Fruit fly (Drosophila melanogaster) whole organism, embryonic: Measurements from ENCODE around the gene janB.
A peak's percentile ranks its signal among the peaks of the same experiment; 100 is the strongest.

Source experiments
- Aef1 ChIP-seq: fragments of 200-800 bp; sonication (Bioruptor generic); IDR thresholded peaks from 3 replicates; pipeline ENCODE4 v1.3.6; 2022; ENCODE audit warnings: missing biosample characterization, missing genetic modification characterization
- Asciz ChIP-seq: fragments of 200-800 bp; sonication (Bioruptor generic); optimal IDR thresholded peaks from 2 replicates; lab custom pipeline; 2017; ENCODE audit warnings: missing biosample characterization, mild to moderate bottlenecking, missing genetic modification characterization, missing genetic modification reagents
- Atf-2 ChIP-seq: fragments of 200-800 bp; sonication (Bioruptor generic); optimal IDR thresholded peaks from 2 replicates; lab custom pipeline; 2016; ENCODE audit warnings: missing biosample characterization, missing genetic modification characterization
- Awh ChIP-seq: fragments of 200-800 bp; sonication (Bioruptor generic); IDR thresholded peaks from 2 replicates; pipeline ENCODE4, ENCODE4 v1.3.6; 2022; ENCODE audit warnings: missing biosample characterization, missing genetic modification characterization
- CG10543 ChIP-seq: fragments of 200-800 bp; sonication (Bioruptor generic); optimal IDR thresholded peaks from 3 replicates; lab custom pipeline; 2017; ENCODE audit warnings: missing biosample characterization, mild to moderate bottlenecking, missing genetic modification characterization, moderate library complexity
- CG10654 ChIP-seq: fragments of 200-800 bp; sonication (Bioruptor generic); optimal IDR thresholded peaks from 2 replicates; lab custom pipeline; 2016; ENCODE audit warnings: missing biosample characterization, missing genetic modification characterization
- CG12071 ChIP-seq: fragments of 200-800 bp; sonication (Bioruptor generic); optimal IDR thresholded peaks from 3 replicates; lab custom pipeline; 2018; ENCODE audit warnings: missing biosample characterization, mild to moderate bottlenecking, missing genetic modification characterization
- CG14710 ChIP-seq: fragments of 200-800 bp; sonication (Bioruptor generic); optimal IDR thresholded peaks from 3 replicates; lab custom pipeline; 2019; ENCODE audit warnings: missing biosample characterization, mild to moderate bottlenecking, missing genetic modification characterization, moderate library complexity
- CG15269 ChIP-seq: fragments of 200-800 bp; sonication (Bioruptor generic); optimal IDR thresholded peaks from 2 replicates; lab custom pipeline; 2018; ENCODE audit warnings: missing biosample characterization, mild to moderate bottlenecking, missing genetic modification characterization, moderate library complexity
- CG16815 ChIP-seq: fragments of 200-800 bp; sonication (Bioruptor generic); optimal IDR thresholded peaks from 3 replicates; lab custom pipeline; 2017; ENCODE audit warnings: missing biosample characterization, mild to moderate bottlenecking, missing genetic modification characterization
- CG17328 ChIP-seq: fragments of 200-800 bp; sonication (Bioruptor generic); IDR thresholded peaks from 2 replicates; pipeline ENCODE4 v1.3.6; 2022; ENCODE audit warnings: missing biosample characterization, missing genetic modification characterization
- CG17568 ChIP-seq: fragments of 200-800 bp; sonication (Bioruptor generic); optimal IDR thresholded peaks from 2 replicates; lab custom pipeline; 2018; ENCODE audit warnings: missing biosample characterization, mild to moderate bottlenecking, missing genetic modification characterization, moderate library complexity
- CG1792 ChIP-seq: fragments of 200-800 bp; sonication (Bioruptor generic); optimal IDR thresholded peaks from 2 replicates; lab custom pipeline; 2016; ENCODE audit warnings: missing biosample characterization, missing genetic modification characterization
- CG18011 ChIP-seq: fragments of 200-800 bp; sonication (Bioruptor generic); optimal IDR thresholded peaks from 2 replicates; lab custom pipeline; 2017; ENCODE audit warnings: missing biosample characterization, missing genetic modification characterization, mild to moderate bottlenecking, moderate library complexity, missing genotype
- CG18599 ChIP-seq: fragments of 200-800 bp; sonication (Bioruptor generic); optimal IDR thresholded peaks from 3 replicates; lab custom pipeline; 2017; ENCODE audit warnings: missing biosample characterization, missing genetic modification characterization, mild to moderate bottlenecking, moderate library complexity, missing genetic modification reagents
- CG2129 ChIP-seq: fragments of 200-800 bp; sonication (Bioruptor generic); IDR thresholded peaks from 2 replicates; pipeline ENCODE4 v1.3.6; 2022; ENCODE audit warnings: missing biosample characterization, missing genetic modification characterization; ENCODE audit not compliant: partially characterized antibody
- CG3281 ChIP-seq: fragments of 200-800 bp; sonication (Bioruptor generic); optimal IDR thresholded peaks from 3 replicates; lab custom pipeline; 2017; ENCODE audit warnings: missing biosample characterization, mild to moderate bottlenecking, missing genetic modification characterization
- CG7357 ChIP-seq: fragments of 200-800 bp; sonication (Bioruptor generic); IDR thresholded peaks from 3 replicates; pipeline ENCODE4 v1.3.6; 2022; ENCODE audit warnings: missing biosample characterization, missing genetic modification characterization
- CG8281 ChIP-seq: fragments of 200-800 bp; sonication (Bioruptor generic); optimal IDR thresholded peaks from 2 replicates; lab custom pipeline; 2018; ENCODE audit warnings: missing biosample characterization, mild to moderate bottlenecking, missing genetic modification characterization, moderate library complexity
- D19B ChIP-seq: fragments of 200-800 bp; sonication (Bioruptor generic); optimal IDR thresholded peaks from 2 replicates; lab custom pipeline; 2017; ENCODE audit warnings: missing biosample characterization, mild to moderate bottlenecking, missing genetic modification characterization
- Dfd ChIP-seq, 2 experiments: fragments of >200 bp; optimal IDR thresholded peaks; 2 replicates each; lab custom pipeline; 2017; ENCODE audit warnings: missing biosample characterization in 2 of 2, missing genetic modification characterization in 2 of 2
- Dip3 ChIP-seq: fragments of 200-800 bp; sonication (Bioruptor generic); optimal IDR thresholded peaks from 3 replicates; lab custom pipeline; 2016; ENCODE audit warnings: missing biosample characterization, missing genetic modification characterization
- Doc2 ChIP-seq: fragments of 200-800 bp; sonication (Bioruptor generic); IDR thresholded peaks from 2 replicates; pipeline ENCODE4 v1.3.6; 2022; ENCODE audit warnings: missing biosample characterization, missing genetic modification characterization
- E2f2 ChIP-seq: fragments of 200-800 bp; sonication (Bioruptor generic); IDR thresholded peaks from 2 replicates; pipeline ENCODE4 v1.3.6; 2022; ENCODE audit warnings: missing biosample characterization, missing genetic modification characterization
- Fer2 ChIP-seq: fragments of 200-800 bp; sonication (Bioruptor generic); optimal IDR thresholded peaks from 2 replicates; lab custom pipeline; 2018; ENCODE audit warnings: missing biosample characterization, mild to moderate bottlenecking, missing genetic modification characterization, moderate library complexity
- Hand ChIP-seq: fragments of 200-800 bp; sonication (Bioruptor generic); optimal IDR thresholded peaks from 2 replicates; lab custom pipeline; 2017; ENCODE audit warnings: mild to moderate bottlenecking, missing biosample characterization, missing genetic modification reagents, missing genetic modification characterization
- Hr3 ChIP-seq: fragments of 200-800 bp; sonication (Bioruptor generic); optimal IDR thresholded peaks from 3 replicates; lab custom pipeline; 2016; ENCODE audit warnings: missing biosample characterization, missing genetic modification characterization
- Lpt ChIP-seq: fragments of >200 bp; optimal IDR thresholded peaks from 2 replicates; lab custom pipeline; 2018; ENCODE audit warnings: missing biosample characterization, missing genetic modification characterization
- MTF-1 ChIP-seq: fragments of 200-800 bp; sonication (Bioruptor generic); optimal IDR thresholded peaks from 2 replicates; lab custom pipeline; 2018; ENCODE audit warnings: missing biosample characterization, mild to moderate bottlenecking, missing genetic modification characterization, borderline replicate concordance
- Med ChIP-seq: fragments of 200-800 bp; sonication (Bioruptor generic); peaks from one replicate; lab custom pipeline; 2016; ENCODE audit warnings: missing biosample characterization, missing genetic modification characterization, mild to moderate bottlenecking, inconsistent platforms, moderate library complexity
- Meics ChIP-seq: fragments of 200-800 bp; sonication (Bioruptor generic); optimal IDR thresholded peaks from 2 replicates; lab custom pipeline; 2017; ENCODE audit warnings: missing biosample characterization, mild to moderate bottlenecking, missing genetic modification characterization
- Mes4 ChIP-seq: fragments of 200-800 bp; sonication (Bioruptor generic); optimal IDR thresholded peaks from 2 replicates; lab custom pipeline; 2016; ENCODE audit warnings: missing biosample characterization, missing genetic modification characterization
- NC2β ChIP-seq: fragments of 200-800 bp; sonication (Bioruptor generic); optimal IDR thresholded peaks from 2 replicates; lab custom pipeline; 2016; ENCODE audit warnings: missing biosample characterization, missing genetic modification characterization
- NFAT ChIP-seq: fragments of 200-800 bp; sonication (Bioruptor generic); IDR thresholded peaks from 2 replicates; pipeline ENCODE4 v1.3.6; 2022; ENCODE audit warnings: missing biosample characterization, missing genetic modification characterization
- NK7.1 ChIP-seq: fragments of 200-800 bp; sonication (Bioruptor generic); optimal IDR thresholded peaks from 3 replicates; lab custom pipeline; 2016; ENCODE audit warnings: missing biosample characterization, missing genetic modification characterization
- PHDP ChIP-seq: fragments of 200-800 bp; sonication (Bioruptor generic); optimal IDR thresholded peaks from 3 replicates; lab custom pipeline; 2018; ENCODE audit warnings: missing biosample characterization, mild to moderate bottlenecking, missing genetic modification characterization, moderate library complexity
- Rfx ChIP-seq: fragments of 200-800 bp; sonication (Bioruptor generic); IDR thresholded peaks from 2 replicates; pipeline ENCODE4 v1.3.6; 2022; ENCODE audit warnings: missing biosample characterization, missing genetic modification characterization
- Sox100B ChIP-seq: fragments of 200-800 bp; sonication (Bioruptor generic); optimal IDR thresholded peaks from 3 replicates; lab custom pipeline; 2018; ENCODE audit warnings: missing biosample characterization, mild to moderate bottlenecking, missing genetic modification characterization
- Sry-β ChIP-seq: fragments of 200-800 bp; sonication (Bioruptor generic); optimal IDR thresholded peaks from 2 replicates; lab custom pipeline; 2018; ENCODE audit warnings: missing biosample characterization, mild to moderate bottlenecking, missing genetic modification characterization, moderate library complexity
- Tbp ChIP-seq: fragments of >200 bp; optimal IDR thresholded peaks from 2 replicates; lab custom pipeline; 2018; ENCODE audit warnings: missing biosample characterization, missing genetic modification characterization
- chinmo ChIP-seq: fragments of 200-800 bp; sonication (Bioruptor generic); IDR thresholded peaks from 4 replicates; pipeline ENCODE4 v1.3.6; 2022; ENCODE audit warnings: missing biosample characterization, missing genetic modification characterization; ENCODE audit not compliant: partially characterized antibody
- danr ChIP-seq: fragments of 200-800 bp; sonication (Bioruptor generic); IDR thresholded peaks from 2 replicates; pipeline ENCODE4 v1.3.6; 2022; ENCODE audit warnings: missing biosample characterization, missing genetic modification characterization
- en ChIP-seq: fragments of 200-800 bp; sonication (Bioruptor generic); optimal IDR thresholded peaks from 2 replicates; lab custom pipeline; 2016; ENCODE audit warnings: missing biosample characterization, missing genetic modification characterization
- fd64A ChIP-seq: fragments of 200-800 bp; sonication (Bioruptor generic); optimal IDR thresholded peaks from 3 replicates; lab custom pipeline; 2018; ENCODE audit warnings: missing biosample characterization, mild to moderate bottlenecking, missing genetic modification characterization
- gcm ChIP-seq: fragments of 200-800 bp; sonication (Bioruptor generic); optimal IDR thresholded peaks from 2 replicates; lab custom pipeline; 2019; ENCODE audit warnings: missing biosample characterization, mild to moderate bottlenecking, missing genetic modification characterization, moderate library complexity
- lmd ChIP-seq: fragments of 200-800 bp; sonication (Bioruptor generic); IDR thresholded peaks from 2 replicates; pipeline ENCODE4 v1.3.6; 2022; ENCODE audit warnings: missing biosample characterization, missing genetic modification characterization
- nau ChIP-seq: fragments of 200-800 bp; sonication (Bioruptor generic); optimal IDR thresholded peaks from 3 replicates; lab custom pipeline; 2017; ENCODE audit warnings: missing biosample characterization, mild to moderate bottlenecking, missing genetic modification characterization, missing genetic modification reagents
- oc ChIP-seq: fragments of 200-800 bp; sonication (Bioruptor generic); optimal IDR thresholded peaks from 2 replicates; lab custom pipeline; 2018; ENCODE audit warnings: missing biosample characterization, mild to moderate bottlenecking, missing genetic modification characterization, moderate library complexity
- otp ChIP-seq: fragments of 200-800 bp; sonication (Bioruptor generic); IDR thresholded peaks from 3 replicates; pipeline ENCODE4, ENCODE4 v1.3.6; 2022; ENCODE audit warnings: missing biosample characterization, missing genetic modification characterization
- slou ChIP-seq: fragments of 200-800 bp; sonication (Bioruptor generic); optimal IDR thresholded peaks from 3 replicates; lab custom pipeline; 2016; ENCODE audit warnings: missing biosample characterization, missing genetic modification characterization
- tin ChIP-seq: fragments of 200-800 bp; sonication (Bioruptor generic); optimal IDR thresholded peaks from 3 replicates; lab custom pipeline; 2016; ENCODE audit warnings: missing biosample characterization, missing genetic modification characterization

janB gene

dm6 chr3R:30061154-30061482, 22.6 kb upstream of the janB start (continued):
- TF ChIP-seq PHDP (tag; lab: Kevin White, UChicago): peak; percentile 62
- peak; percentile 89 for TF ChIP-seq CG18599 (GFP tag; lab: Kevin White, UChicago)
- TF ChIP-seq E2f2: peak; percentile 65
- peak; percentile 63 for TF ChIP-seq Fer2 (tag; lab: Kevin White, UChicago)
- TF ChIP-seq NFAT (GFP tag; lab: Robert Waterston, UW): peak; percentile 74
- peak; percentile 54 for TF ChIP-seq Atf-2 (GFP tag; lab: Kevin White, UChicago)
- TF ChIP-seq Asciz: peak; percentile 96
- peak; percentile 91 for TF ChIP-seq Sox100B (GFP tag; lab: Kevin White, UChicago)
- no peak for TF ChIP-seq CG2129 (GFP tag; lab: Robert Waterston, UW)
- peak; percentile 89 for TF ChIP-seq CG12071 (GFP tag; lab: Kevin White, UChicago)
- TF ChIP-seq CG7357 (GFP tag; lab: Robert Waterston, UW): peak; percentile 78
- TF ChIP-seq CG14710 (tag; lab: Kevin White, UChicago): peak; percentile 90
- TF ChIP-seq CG3281 (GFP tag; lab: Kevin White, UChicago): peak; percentile 72
- TF ChIP-seq Aef1 (GFP tag; lab: Robert Waterston, UW): peak; percentile 92
- TF ChIP-seq nau (GFP tag; lab: Kevin White, UChicago): peak; percentile 91
- TF ChIP-seq lmd: peak; percentile 85
- peak; percentile 97 for TF ChIP-seq Med
- TF ChIP-seq en (GFP tag; lab: Kevin White, UChicago): peak; percentile 72
- no peak for TF ChIP-seq Hand (GFP tag; lab: Kevin White, UChicago)
- peak; percentile 84 for TF ChIP-seq fd64A (GFP tag; lab: Kevin White, UChicago)
- TF ChIP-seq CG15269 (tag; lab: Kevin White, UChicago): peak; percentile 78
- TF ChIP-seq CG1792: peak; percentile 86
- TF ChIP-seq Awh (GFP tag; lab: Robert Waterston, UW): peak; percentile 95
- TF ChIP-seq Dip3 (GFP tag; lab: Kevin White, UChicago): peak; percentile 62
- peak; percentile 59 for TF ChIP-seq Sry-β (GFP tag; lab: Kevin White, UChicago)
- TF ChIP-seq CG10543: peak; percentile 59
- TF ChIP-seq CG17328: peak; percentile 95
- peak; percentile 67 for TF ChIP-seq CG8281
- peak; percentile 85 for TF ChIP-seq danr (GFP tag; lab: Robert Waterston, UW)
- TF ChIP-seq CG18011: no peak
- no peak for TF ChIP-seq chinmo
- peak; percentile 83 for TF ChIP-seq oc (tag; lab: Kevin White, UChicago)
- no peak for TF ChIP-seq Tbp
- peak; percentile 50 for TF ChIP-seq D19B (GFP tag; lab: Kevin White, UChicago)
- TF ChIP-seq Hr3: peak; percentile 62
- peak; percentile 63 for TF ChIP-seq slou (GFP tag; lab: Kevin White, UChicago)
- TF ChIP-seq CG10654 (GFP tag; lab: Kevin White, UChicago): peak; percentile 90
- TF ChIP-seq NK7.1 (GFP tag; lab: Kevin White, UChicago): peak; percentile 82
- TF ChIP-seq gcm (GFP tag; lab: Kevin White, UChicago): peak; percentile 88
- TF ChIP-seq tin (GFP tag; lab: Kevin White, UChicago): peak; percentile 93
- no peak for TF ChIP-seq Lpt (GFP tag; lab: Kevin White, UChicago)
- TF ChIP-seq NC2β (GFP tag; lab: Kevin White, UChicago): peak; percentile 50
- TF ChIP-seq Rfx (GFP tag; lab: Robert Waterston, UW): peak; percentile 83
- TF ChIP-seq MTF-1: peak; percentile 77
- TF ChIP-seq Mes4 (GFP tag; lab: Kevin White, UChicago): peak; percentile 64
- TF ChIP-seq Meics (GFP tag; lab: Kevin White, UChicago): peak; percentile 82
- TF ChIP-seq Doc2 (GFP tag; lab: Robert Waterston, UW): peak; percentile 56
- TF ChIP-seq CG16815: peak; percentile 27
- no peak for TF ChIP-seq Dfd (GFP tag; optimal IDR thresholded peaks at IDR 0.05; lab: Kevin White, UChicago)
- TF ChIP-seq otp (GFP tag; lab: Robert Waterston, UW): peak; percentile 93
- TF ChIP-seq CG17568 (GFP tag; lab: Kevin White, UChicago): peak; percentile 37
